Worm (Caenorhabditis elegans): ENCODE data around the gene Y46G5A.29.
A peak's percentile ranks its signal among the peaks of the same experiment; 100 is the strongest.

DNA sequence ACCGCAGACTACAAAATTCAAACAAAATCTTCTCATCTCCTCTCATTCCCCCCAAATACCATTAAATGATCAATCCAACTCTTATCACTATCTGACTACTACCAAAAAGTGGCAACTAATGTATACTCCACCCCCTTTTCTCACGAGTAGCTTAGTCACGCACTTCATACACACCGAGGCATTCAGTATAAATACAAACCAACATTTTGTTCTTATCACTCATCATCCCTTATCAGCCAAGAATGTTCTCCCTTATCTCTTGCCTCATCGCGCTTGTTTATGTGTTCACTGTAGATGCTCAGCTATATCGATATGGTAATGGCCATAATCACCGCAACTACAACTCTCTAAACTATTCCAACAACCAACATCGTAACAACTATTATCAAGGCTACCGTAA, 32.6 kb upstream of the Y46G5A.29 start, which contains the start of gene Y46G5A.36:
- TF ChIP-seq elt-2 (tag; optimal IDR thresholded peaks at IDR 0.05), result peak; percentile 94
- TF ChIP-seq ets-4 (tag; optimal IDR thresholded peaks at IDR 0.05), result no peak
- no peak for TF ChIP-seq hlh-15 (tag; optimal IDR thresholded peaks at IDR 0.05)
- no peak for TF ChIP-seq ama-1 (optimal IDR thresholded peaks at IDR 0.05)
- no peak for TF ChIP-seq ahr-1 (tag; optimal IDR thresholded peaks at IDR 0.05)
- TF ChIP-seq fkh-6 (tag; optimal IDR thresholded peaks at IDR 0.05), result no peak
- TF ChIP-seq pax-1 (tag; optimal IDR thresholded peaks at IDR 0.05), result no peak
- no peak for TF ChIP-seq dmd-4 (tag; optimal IDR thresholded peaks at IDR 0.05; ENCODE audit: borderline replicate concordance)
- TF ChIP-seq fkh-10 (GFP tag; optimal IDR thresholded peaks at IDR 0.05), result no peak
- no peak for TF ChIP-seq ceh-48 (tag; optimal IDR thresholded peaks at IDR 0.05)
- no peak for TF ChIP-seq unc-86 (tag; optimal IDR thresholded peaks at IDR 0.05)
- TF ChIP-seq F13H6.1 (tag; optimal IDR thresholded peaks at IDR 0.05), result no peak

All from whole organism, late embryonic.